Fruit fly (Drosophila melanogaster): ENCODE results near the gene CG14304.

CG14304 gene

DNA sequence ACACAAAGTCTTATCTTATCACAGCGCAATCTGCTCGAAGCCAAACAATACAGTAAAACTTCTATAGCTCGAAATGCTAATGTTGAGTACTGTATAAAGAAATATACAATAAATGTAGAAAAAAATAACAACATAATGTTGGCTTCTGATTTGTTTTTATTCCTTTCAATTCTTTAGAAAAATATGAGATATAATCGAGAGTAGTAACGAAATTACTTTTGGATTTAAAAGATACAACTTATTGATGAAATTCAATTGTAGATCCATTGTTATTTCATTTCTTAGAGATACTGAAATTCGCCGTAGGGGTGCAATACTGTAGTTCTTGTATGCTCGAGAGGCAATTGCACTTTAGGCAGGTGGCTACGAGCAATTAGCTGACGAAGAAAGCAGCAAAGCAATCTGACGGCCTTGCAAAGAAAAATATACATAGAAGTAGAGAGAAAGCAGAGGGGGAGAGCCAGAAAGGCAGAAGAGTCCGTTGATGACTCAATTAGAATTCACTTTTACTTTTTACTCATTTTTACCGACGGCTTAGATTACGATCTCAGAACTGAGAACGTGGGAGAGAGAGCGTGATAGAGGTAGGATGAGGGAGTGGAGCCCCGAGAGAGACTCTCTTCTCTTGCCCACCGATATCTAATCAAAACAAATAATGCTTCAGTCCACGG is 49.4 kb upstream of the CG14304 start (continued):
- peak; percentile 38 for TF ChIP-seq Drgx (GFP tag; IDR thresholded peaks at IDR 0.05)
- no peak for TF ChIP-seq prd (optimal IDR thresholded peaks at IDR 0.05)
- TF ChIP-seq prd (GFP tag; IDR thresholded peaks at IDR 0.05), result peak; percentile 51
- peak; percentile 27 for TF ChIP-seq Xbp1 (GFP tag; optimal IDR thresholded peaks at IDR 0.05)
- peak; percentile 63 for TF ChIP-seq CG9817 (tag; optimal IDR thresholded peaks at IDR 0.05)
- peak; percentile 88 for TF ChIP-seq Ets65A (GFP tag)
- TF ChIP-seq CG11247 (GFP tag; IDR thresholded peaks at IDR 0.05), result 0 out of 2 replicates have a peak, but pooled peaks have one; percentile 17
- TF ChIP-seq Blimp-1 (GFP tag; optimal IDR thresholded peaks at IDR 0.05), result peak; percentile 95
- TF ChIP-seq CG10321 (GFP tag; IDR thresholded peaks at IDR 0.05), result no peak
- peak; percentile 35 for TF ChIP-seq Hsf (GFP tag; optimal IDR thresholded peaks at IDR 0.05)
- no peak for TF ChIP-seq CG4282 (GFP tag; optimal IDR thresholded peaks at IDR 0.05)
- TF ChIP-seq salm (tag; optimal IDR thresholded peaks at IDR 0.05), result peak; percentile 51
- TF ChIP-seq ewg (GFP tag; optimal IDR thresholded peaks at IDR 0.05), result peak; percentile 43
- TF ChIP-seq CG14014 (GFP tag; IDR thresholded peaks at IDR 0.05), result no peak
- peak; percentile 91 for TF ChIP-seq CG7839 (tag; optimal IDR thresholded peaks at IDR 0.05)
- no peak for TF ChIP-seq schlank (tag; optimal IDR thresholded peaks at IDR 0.05)
- no peak for TF ChIP-seq CG12744 (GFP tag; optimal IDR thresholded peaks at IDR 0.05)
- TF ChIP-seq CG8388 (GFP tag; optimal IDR thresholded peaks at IDR 0.05), result peak; percentile 76
- no peak for TF ChIP-seq CG17186 (GFP tag; optimal IDR thresholded peaks at IDR 0.05)
- peak in 1 of 2 experiments; percentile 43 for TF ChIP-seq dpn (GFP tag; optimal IDR thresholded peaks at IDR 0.05)
- TF ChIP-seq CG4854 (GFP tag; optimal IDR thresholded peaks at IDR 0.05), result no peak
- peak; percentile 24 for TF ChIP-seq pros (GFP tag; optimal IDR thresholded peaks at IDR 0.05)
- peak; percentile 14 for TF ChIP-seq NfI (GFP tag; optimal IDR thresholded peaks at IDR 0.05)
- TF ChIP-seq Trl (optimal IDR thresholded peaks at IDR 0.05), result peak; percentile 79 to 80
- no peak for TF ChIP-seq Trl (GFP tag; optimal IDR thresholded peaks at IDR 0.05)
- TF ChIP-seq row (GFP tag; IDR thresholded peaks at IDR 0.05), result peak; percentile 65
- no peak for TF ChIP-seq inv (GFP tag; IDR thresholded peaks at IDR 0.05; ENCODE audit: partially characterized antibody)
- peak; percentile 7 for TF ChIP-seq trem (tag; optimal IDR thresholded peaks at IDR 0.05)
- TF ChIP-seq E2f1 (GFP tag; IDR thresholded peaks at IDR 0.05), result peak; percentile 40
- peak; percentile 24; the same call in 1 of the 2 replicates for TF ChIP-seq ssp (GFP tag; IDR thresholded peaks at IDR 0.05)
- TF ChIP-seq Abd-B (GFP tag; optimal IDR thresholded peaks at IDR 0.05), result peak; percentile 53
- 0 out of 4 replicates have a peak, but pooled peaks have one; percentile 19 for TF ChIP-seq chinmo (GFP tag; IDR thresholded peaks at IDR 0.05; ENCODE audit: partially characterized antibody)
- TF ChIP-seq nmo (GFP tag; optimal IDR thresholded peaks at IDR 0.05), result peak; percentile 90
- peak; percentile 71 for TF ChIP-seq Sox102F (GFP tag; optimal IDR thresholded peaks at IDR 0.05)
- TF ChIP-seq bcd (GFP tag; optimal IDR thresholded peaks at IDR 0.05), result peak; percentile 2
- no peak for TF ChIP-seq CG6654 (GFP tag; optimal IDR thresholded peaks at IDR 0.05)
- peak; percentile 2 for TF ChIP-seq CG10209 (GFP tag; optimal IDR thresholded peaks at IDR 0.05)
- peak; percentile 5 for TF ChIP-seq twi (tag; optimal IDR thresholded peaks at IDR 0.05)
- TF ChIP-seq ranshi (GFP tag; IDR thresholded peaks at IDR 0.05), result peak; percentile 31; the same call in 1 of the 2 replicates
- TF ChIP-seq CG9727 (GFP tag; optimal IDR thresholded peaks at IDR 0.05), result peak; percentile 41
- TF ChIP-seq CG9437 (GFP tag; optimal IDR thresholded peaks at IDR 0.05), result peak; percentile 14
- no peak for TF ChIP-seq CG8944 (GFP tag; optimal IDR thresholded peaks at IDR 0.05)
- TF ChIP-seq org-1 (GFP tag; optimal IDR thresholded peaks at IDR 0.05), result peak; percentile 30
- peak; percentile 14 for TF ChIP-seq CG5180 (GFP tag; optimal IDR thresholded peaks at IDR 0.05)
- 0 out of 2 replicates have a peak, but pooled peaks have one; percentile 32 for TF ChIP-seq CG7372 (GFP tag; IDR thresholded peaks at IDR 0.05)
- TF ChIP-seq CG6689 (GFP tag; IDR thresholded peaks at IDR 0.05), result peak; percentile 27; the same call in 1 of the 2 replicates
- TF ChIP-seq gcm (GFP tag; optimal IDR thresholded peaks at IDR 0.05), result peak; percentile 51
- peak; percentile 76 for TF ChIP-seq phol (tag; optimal IDR thresholded peaks at IDR 0.05)
- 0 out of 2 replicates have a peak, but pooled peaks have one; percentile 31 for TF ChIP-seq CG11085 (GFP tag; IDR thresholded peaks at IDR 0.05)
